Fruit fly (Drosophila melanogaster) whole organism, embryonic: Measurements from ENCODE around the gene CG13060.

ENCODE experiments used
- Blimp-1 ChIP-seq: fragments of 200-800 bp; sonication (Bioruptor generic); optimal IDR thresholded peaks from 3 replicates; lab custom pipeline; 2018; ENCODE audit warnings: missing biosample characterization, missing genetic modification characterization, mild to moderate bottlenecking, moderate library complexity, missing genetic modification reagents
- CG10366 ChIP-seq: fragments of 200-800 bp; sonication (Bioruptor generic); IDR thresholded peaks from 2 replicates; pipeline ENCODE4 v1.3.6; 2022; ENCODE audit warnings: missing biosample characterization, missing genetic modification characterization
- CG10654 ChIP-seq: fragments of 200-800 bp; sonication (Bioruptor generic); optimal IDR thresholded peaks from 2 replicates; lab custom pipeline; 2016; ENCODE audit warnings: missing biosample characterization, missing genetic modification characterization
- CG12769 ChIP-seq: fragments of 200-800 bp; sonication (Bioruptor generic); optimal IDR thresholded peaks from 2 replicates; lab custom pipeline; 2019; ENCODE audit warnings: missing biosample characterization, mild to moderate bottlenecking, missing genetic modification characterization, moderate library complexity
- CG14441 ChIP-seq: fragments of 200-800 bp; sonication (Bioruptor generic); IDR thresholded peaks from 2 replicates; pipeline ENCODE4 v1.3.6; 2022; ENCODE audit warnings: missing biosample characterization, missing genetic modification characterization
- CG15601 ChIP-seq: fragments of 200-800 bp; sonication (Bioruptor generic); optimal IDR thresholded peaks from 3 replicates; lab custom pipeline; 2019; ENCODE audit warnings: missing biosample characterization, mild to moderate bottlenecking, missing genetic modification characterization, moderate library complexity
- CG16813 ChIP-seq: fragments of 200-800 bp; sonication (Bioruptor generic); IDR thresholded peaks from 3 replicates; pipeline ENCODE4 v1.3.6; 2022; ENCODE audit warnings: missing biosample characterization, missing genetic modification characterization; ENCODE audit not compliant: partially characterized antibody
- CG16863 ChIP-seq: fragments of 200-800 bp; sonication (Bioruptor generic); optimal IDR thresholded peaks from 3 replicates; lab custom pipeline; 2016; ENCODE audit warnings: missing biosample characterization, missing genetic modification characterization
- CG17385 ChIP-seq: fragments of 200-800 bp; sonication (Bioruptor generic); optimal IDR thresholded peaks from 3 replicates; lab custom pipeline; 2018; ENCODE audit warnings: missing biosample characterization, mild to moderate bottlenecking, missing genetic modification characterization
- CG1832 ChIP-seq: fragments of 200-800 bp; sonication (Bioruptor generic); optimal IDR thresholded peaks from 2 replicates; lab custom pipeline; 2017; ENCODE audit warnings: missing biosample characterization, mild to moderate bottlenecking, missing genetic modification characterization, inconsistent platforms
- CG18599 ChIP-seq: fragments of 200-800 bp; sonication (Bioruptor generic); optimal IDR thresholded peaks from 3 replicates; lab custom pipeline; 2017; ENCODE audit warnings: missing biosample characterization, missing genetic modification characterization, mild to moderate bottlenecking, moderate library complexity, missing genetic modification reagents
- CG2199 ChIP-seq: fragments of 200-800 bp; sonication (Bioruptor generic); IDR thresholded peaks from 3 replicates; pipeline ENCODE4 v1.3.6; 2022; ENCODE audit warnings: missing biosample characterization, missing genetic modification characterization
- CG32767 ChIP-seq: fragments of 200-800 bp; sonication (Bioruptor generic); IDR thresholded peaks from 2 replicates; pipeline ENCODE4 v1.3.6; 2022; ENCODE audit warnings: missing biosample characterization, missing genetic modification characterization
- CG33213 ChIP-seq: fragments of 200-800 bp; sonication (Bioruptor generic); optimal IDR thresholded peaks from 3 replicates; lab custom pipeline; 2016; ENCODE audit warnings: missing biosample characterization, missing genetic modification characterization
- CG34422 ChIP-seq: fragments of 200-800 bp; sonication (Bioruptor generic); IDR thresholded peaks from 3 replicates; pipeline ENCODE4 v1.3.6; 2022; ENCODE audit warnings: missing biosample characterization, missing genetic modification characterization
- CG8388 ChIP-seq: fragments of 200-800 bp; sonication (Bioruptor generic); optimal IDR thresholded peaks from 2 replicates; lab custom pipeline; 2019; ENCODE audit warnings: missing biosample characterization, mild to moderate bottlenecking, missing genetic modification characterization, moderate library complexity
- CHES-1-like ChIP-seq: fragments of 200-800 bp; sonication (Bioruptor generic); optimal IDR thresholded peaks from 2 replicates; lab custom pipeline; 2016; ENCODE audit warnings: missing biosample characterization, missing genetic modification characterization
- CTCF ChIP-seq: fragments of 200-800 bp; sonication (Bioruptor generic); optimal IDR thresholded peaks from 2 replicates; lab custom pipeline; 2017; ENCODE audit warnings: missing biosample characterization, mild to moderate bottlenecking, missing genetic modification characterization, moderate library complexity
- Camta ChIP-seq: fragments of 200-800 bp; sonication (Bioruptor generic); optimal IDR thresholded peaks from 2 replicates; lab custom pipeline; 2016; ENCODE audit warnings: missing biosample characterization, missing genetic modification characterization
- Chrac-16 ChIP-seq: fragments of 200-800 bp; sonication (Bioruptor generic); optimal IDR thresholded peaks from 3 replicates; lab custom pipeline; 2016; ENCODE audit warnings: missing biosample characterization, missing genetic modification characterization
- CrebB ChIP-seq: fragments of 200-800 bp; sonication (Bioruptor generic); optimal IDR thresholded peaks from 3 replicates; lab custom pipeline; 2018; ENCODE audit warnings: missing biosample characterization, mild to moderate bottlenecking, missing genetic modification characterization
- D19A ChIP-seq: fragments of 200-800 bp; optimal IDR thresholded peaks from 3 replicates; lab custom pipeline; 2019; ENCODE audit warnings: missing biosample characterization, mild to moderate bottlenecking, missing genetic modification characterization, moderate library complexity
- D19B ChIP-seq: fragments of 200-800 bp; sonication (Bioruptor generic); optimal IDR thresholded peaks from 2 replicates; lab custom pipeline; 2017; ENCODE audit warnings: missing biosample characterization, mild to moderate bottlenecking, missing genetic modification characterization
- Dbx ChIP-seq: fragments of 200-800 bp; sonication (Bioruptor generic); IDR thresholded peaks from 3 replicates; pipeline ENCODE4 v1.3.6; 2022; ENCODE audit warnings: missing biosample characterization, missing genetic modification characterization
- ERR ChIP-seq: fragments of 200-800 bp; sonication (Bioruptor generic); optimal IDR thresholded peaks from 2 replicates; lab custom pipeline; 2016; ENCODE audit warnings: missing biosample characterization, missing genetic modification characterization
- Elba2 ChIP-seq: fragments of 200-800 bp; sonication (Bioruptor generic); optimal IDR thresholded peaks from 3 replicates; lab custom pipeline; 2016; ENCODE audit warnings: missing biosample characterization, missing genetic modification characterization
- Gug ChIP-seq: fragments of 200-800 bp; sonication (Bioruptor generic); IDR thresholded peaks from 4 replicates; pipeline ENCODE4 v1.3.6; 2022; ENCODE audit warnings: missing biosample characterization, missing genetic modification characterization
- HLH3B ChIP-seq: fragments of 200-800 bp; sonication (Bioruptor generic); IDR thresholded peaks from 2 replicates; pipeline ENCODE4 v1.3.6; 2022; ENCODE audit warnings: missing biosample characterization, missing genetic modification characterization
- Oaz ChIP-seq: fragments of 200-800 bp; sonication (Bioruptor generic); IDR thresholded peaks from 2 replicates; pipeline ENCODE4 v1.3.6; 2022; ENCODE audit warnings: missing biosample characterization, missing genetic modification characterization
- Sin3A ChIP-seq: fragments of >200 bp; optimal IDR thresholded peaks from 2 replicates; lab custom pipeline; 2018
- ac ChIP-seq: fragments of 200-800 bp; sonication (Bioruptor generic); optimal IDR thresholded peaks from 3 replicates; lab custom pipeline; 2017; ENCODE audit warnings: missing biosample characterization, mild to moderate bottlenecking, missing genetic modification characterization
- bsh ChIP-seq, 2 experiments: fragments of 200-800 bp; sonication (Bioruptor generic); optimal IDR thresholded peaks; 2 replicates each; lab custom pipeline; 2017 to 2018; ENCODE audit warnings: mild to moderate bottlenecking in 2 of 2, missing biosample characterization in 2 of 2, missing genetic modification characterization in 2 of 2, moderate library complexity in 1 of 2
- cas ChIP-seq: fragments of 200-800 bp; sonication (Bioruptor generic); IDR thresholded peaks from 2 replicates; pipeline ENCODE4 v1.3.6; 2022; ENCODE audit warnings: missing biosample characterization, missing genetic modification characterization
- corto ChIP-seq: fragments of 200-800 bp; sonication (Bioruptor generic); optimal IDR thresholded peaks from 2 replicates; lab custom pipeline; 2016; ENCODE audit warnings: missing biosample characterization, mild to moderate bottlenecking, missing genetic modification characterization, moderate library complexity
- croc ChIP-seq: fragments of 200-800 bp; sonication (Bioruptor generic); conservative IDR thresholded peaks from 3 replicates; pipeline ENCODE4 v1.3.6; 2022; ENCODE audit warnings: missing biosample characterization, missing genetic modification characterization
- dmrt11E ChIP-seq: fragments of 200-800 bp; sonication (Bioruptor generic); optimal IDR thresholded peaks from 3 replicates; lab custom pipeline; 2018; ENCODE audit warnings: missing biosample characterization, mild to moderate bottlenecking, missing genetic modification characterization, moderate library complexity
- exex ChIP-seq: fragments of 200-800 bp; sonication (Bioruptor generic); optimal IDR thresholded peaks from 4 replicates; lab custom pipeline; 2018; ENCODE audit warnings: missing biosample characterization, mild to moderate bottlenecking, missing genetic modification characterization, moderate library complexity
- fd96Cb ChIP-seq: fragments of 200-800 bp; sonication (Bioruptor generic); optimal IDR thresholded peaks from 2 replicates; lab custom pipeline; 2018; ENCODE audit warnings: missing biosample characterization, mild to moderate bottlenecking, missing genetic modification characterization, moderate library complexity
- jumu ChIP-seq: fragments of 200-800 bp; sonication (Bioruptor generic); optimal IDR thresholded peaks from 3 replicates; lab custom pipeline; 2016; ENCODE audit warnings: missing biosample characterization, missing genetic modification characterization
- maf-S ChIP-seq: fragments of 200-800 bp; sonication (Bioruptor generic); optimal IDR thresholded peaks from 2 replicates; lab custom pipeline; 2016; ENCODE audit warnings: missing biosample characterization, missing genetic modification characterization
- nmo ChIP-seq: fragments of 200-800 bp; sonication (Bioruptor generic); optimal IDR thresholded peaks from 2 replicates; lab custom pipeline; 2018; ENCODE audit warnings: missing biosample characterization, mild to moderate bottlenecking, missing genetic modification characterization, moderate library complexity
- nom ChIP-seq: fragments of 200-800 bp; sonication (Bioruptor generic); optimal IDR thresholded peaks from 2 replicates; lab custom pipeline; 2017; ENCODE audit warnings: missing biosample characterization, missing genetic modification characterization, mild to moderate bottlenecking, moderate library complexity, missing genetic modification reagents
- peb ChIP-seq: fragments of 200-800 bp; sonication (Bioruptor generic); IDR thresholded peaks from 2 replicates; pipeline ENCODE4 v1.3.6; 2022; ENCODE audit warnings: missing biosample characterization, missing genetic modification characterization
- pzg ChIP-seq: fragments of 200-800 bp; sonication (Bioruptor generic); optimal IDR thresholded peaks from 3 replicates; lab custom pipeline; 2018; ENCODE audit warnings: missing biosample characterization, mild to moderate bottlenecking, missing genetic modification characterization, moderate library complexity
- sim ChIP-seq: fragments of 200-800 bp; sonication (Bioruptor generic); IDR thresholded peaks from 2 replicates; pipeline ENCODE4 v1.3.6; 2022; ENCODE audit warnings: missing biosample characterization, missing genetic modification characterization
- sima ChIP-seq: fragments of 200-800 bp; sonication (Bioruptor generic); optimal IDR thresholded peaks from 2 replicates; lab custom pipeline; 2016; ENCODE audit warnings: missing biosample characterization, missing genetic modification characterization
- sr ChIP-seq: fragments of 200-800 bp; sonication (Bioruptor generic); IDR thresholded peaks from 3 replicates; pipeline ENCODE4 v1.3.6; 2022; ENCODE audit warnings: missing biosample characterization, missing genetic modification characterization
- stc ChIP-seq: fragments of 200-800 bp; sonication (Bioruptor generic); IDR thresholded peaks from 2 replicates; pipeline ENCODE4 v1.3.6; 2022; ENCODE audit warnings: missing biosample characterization, missing genetic modification characterization
- stwl ChIP-seq: fragments of 200-800 bp; sonication (Bioruptor generic); optimal IDR thresholded peaks from 3 replicates; lab custom pipeline; 2018; ENCODE audit warnings: missing biosample characterization, mild to moderate bottlenecking, missing genetic modification characterization, moderate library complexity
- z ChIP-seq: fragments of 200-800 bp; sonication (Bioruptor generic); IDR thresholded peaks from 3 replicates; pipeline ENCODE4 v1.3.6; 2022; ENCODE audit warnings: missing biosample characterization, missing genetic modification characterization
- zen2 ChIP-seq: fragments of 200-800 bp; sonication (Bioruptor generic); IDR thresholded peaks from 3 replicates; pipeline ENCODE4 v1.3.6; 2022; ENCODE audit warnings: missing biosample characterization, missing genetic modification characterization; ENCODE audit not compliant: partially characterized antibody

CG13060 gene

DNA sequence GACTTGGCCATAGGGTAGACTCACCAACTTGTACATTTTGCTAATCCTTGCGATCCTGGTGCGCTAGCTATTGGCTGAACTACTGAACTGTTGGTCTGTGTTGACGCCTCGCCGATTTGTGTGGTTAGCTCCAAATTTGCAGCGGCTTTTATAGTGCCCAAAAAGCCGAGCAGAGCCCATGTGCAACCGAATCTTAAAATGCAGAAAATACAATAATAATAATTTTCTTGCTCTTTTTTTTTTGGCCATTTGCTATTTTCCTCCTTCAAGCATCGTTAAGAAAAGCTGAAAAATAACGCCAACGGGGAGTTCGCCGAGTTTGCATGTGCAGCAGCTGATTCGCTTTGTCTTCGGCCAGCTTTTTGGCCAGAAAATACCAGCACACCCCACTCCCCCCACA lies 11.3 kb upstream of the CG13060 start, which contains the start of gene CG13042:
TSS of gene CG13042 (minus strand) at position 101 of the 400 bp plus-strand sequence.
- TF ChIP-seq Camta (GFP tag; lab: Kevin White, UChicago) = no peak
- 0 out of 4 replicates have a peak, but pooled peaks have one; percentile 2 for TF ChIP-seq Gug (GFP tag; lab: Robert Waterston, UW)
- no peak for TF ChIP-seq ac (GFP tag; lab: Kevin White, UChicago)

DNA sequence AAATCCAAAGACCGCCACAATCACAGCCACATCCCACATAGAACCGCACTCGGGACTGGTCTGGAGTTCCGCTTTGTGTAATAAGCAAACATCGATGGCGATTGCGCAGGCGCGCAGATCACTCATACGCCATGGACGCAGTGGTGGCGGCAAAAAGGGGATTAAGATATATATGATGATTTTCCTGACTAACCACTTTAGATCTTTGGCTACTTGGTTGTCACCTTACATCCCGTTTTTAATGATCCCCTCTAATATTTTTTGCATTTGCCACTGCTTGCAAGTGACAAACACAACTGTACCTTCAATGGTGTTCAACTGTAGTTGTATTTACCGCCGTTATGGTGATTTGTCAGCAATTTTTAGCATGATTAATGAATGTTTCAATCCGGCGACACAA lies 9.7 kb upstream of the CG13060 start:
- no peak for TF ChIP-seq D19A (tag; lab: Kevin White, UChicago)
- TF ChIP-seq exex (tag; lab: Kevin White, UChicago) = no peak
- TF ChIP-seq z (GFP tag; lab: Robert Waterston, UW) = no peak
- TF ChIP-seq maf-S (GFP tag; lab: Kevin White, UChicago) = no peak
- TF ChIP-seq CG33213 = no peak
- no peak for TF ChIP-seq croc (GFP tag; lab: Robert Waterston, UW)
- TF ChIP-seq Elba2 = no peak
- TF ChIP-seq CG8388 = no peak
- no peak for TF ChIP-seq stc (GFP tag; lab: Robert Waterston, UW)
- TF ChIP-seq fd96Cb (tag; lab: Kevin White, UChicago) = no peak
- TF ChIP-seq CTCF (GFP tag; lab: Kevin White, UChicago) = no peak
- TF ChIP-seq sim (GFP tag; lab: Robert Waterston, UW) = no peak
- TF ChIP-seq Chrac-16 (GFP tag; lab: Kevin White, UChicago) = no peak
- no peak for TF ChIP-seq CG32767 (GFP tag; lab: Robert Waterston, UW)
- no peak for TF ChIP-seq nom (GFP tag; lab: Kevin White, UChicago)
- TF ChIP-seq CG2199 (GFP tag; lab: Robert Waterston, UW) = no peak
- TF ChIP-seq sr (GFP tag; lab: Robert Waterston, UW) = no peak
- TF ChIP-seq CG10654 (GFP tag; lab: Kevin White, UChicago) = no peak
- TF ChIP-seq CG15601 (tag; lab: Kevin White, UChicago) = no peak
- no peak for TF ChIP-seq peb (GFP tag; lab: Robert Waterston, UW)
- no peak for TF ChIP-seq Sin3A (lab: Kevin White, UChicago)
- TF ChIP-seq zen2 (GFP tag; lab: Robert Waterston, UW) = no peak
- TF ChIP-seq Oaz (GFP tag; lab: Robert Waterston, UW) = no peak
- TF ChIP-seq HLH3B (GFP tag; lab: Robert Waterston, UW) = peak; percentile 25; the same call in 1 of the 2 replicates
- no peak for TF ChIP-seq CG17385 (GFP tag; lab: Kevin White, UChicago)
- TF ChIP-seq Dbx (GFP tag; lab: Robert Waterston, UW) = peak; percentile 64
- TF ChIP-seq corto (GFP tag; lab: Kevin White, UChicago) = no peak
- 0 out of 2 replicates have a peak, but pooled peaks have one; percentile 13 for TF ChIP-seq CG10366 (GFP tag; lab: Robert Waterston, UW)
- peak; percentile 42 for TF ChIP-seq CG18599 (GFP tag; lab: Kevin White, UChicago)
- no peak for TF ChIP-seq CG34422 (GFP tag; lab: Robert Waterston, UW)
- no peak for TF ChIP-seq bsh (GFP tag; optimal IDR thresholded peaks at IDR 0.05; lab: Kevin White, UChicago)
- TF ChIP-seq CrebB (tag; lab: Kevin White, UChicago) = no peak
- TF ChIP-seq pzg (GFP tag; lab: Kevin White, UChicago) = no peak
- TF ChIP-seq dmrt11E (tag; lab: Kevin White, UChicago) = no peak
- TF ChIP-seq CHES-1-like (GFP tag; lab: Kevin White, UChicago) = no peak
- no peak for TF ChIP-seq sima (GFP tag; lab: Kevin White, UChicago)
- TF ChIP-seq Blimp-1 = no peak
- peak; percentile 54 for TF ChIP-seq CG12769 (tag; lab: Kevin White, UChicago)
- no peak for TF ChIP-seq stwl (tag; lab: Kevin White, UChicago)
- TF ChIP-seq D19B = no peak
- no peak for TF ChIP-seq CG1832 (GFP tag; lab: Kevin White, UChicago)
- TF ChIP-seq ERR (GFP tag; lab: Kevin White, UChicago) = no peak
- TF ChIP-seq nmo (GFP tag; lab: Kevin White, UChicago) = no peak
- TF ChIP-seq jumu (GFP tag; lab: Kevin White, UChicago) = peak; percentile 21
- no peak for TF ChIP-seq CG16863 (GFP tag; lab: Kevin White, UChicago)
- TF ChIP-seq cas (GFP tag; lab: Robert Waterston, UW) = no peak
- no peak for TF ChIP-seq CG14441 (GFP tag; lab: Robert Waterston, UW)
- TF ChIP-seq CG16813 (GFP tag; lab: Robert Waterston, UW) = no peak
